Worm (Caenorhabditis elegans): Measurements from ENCODE around the gene sec-24.1.

DNA sequence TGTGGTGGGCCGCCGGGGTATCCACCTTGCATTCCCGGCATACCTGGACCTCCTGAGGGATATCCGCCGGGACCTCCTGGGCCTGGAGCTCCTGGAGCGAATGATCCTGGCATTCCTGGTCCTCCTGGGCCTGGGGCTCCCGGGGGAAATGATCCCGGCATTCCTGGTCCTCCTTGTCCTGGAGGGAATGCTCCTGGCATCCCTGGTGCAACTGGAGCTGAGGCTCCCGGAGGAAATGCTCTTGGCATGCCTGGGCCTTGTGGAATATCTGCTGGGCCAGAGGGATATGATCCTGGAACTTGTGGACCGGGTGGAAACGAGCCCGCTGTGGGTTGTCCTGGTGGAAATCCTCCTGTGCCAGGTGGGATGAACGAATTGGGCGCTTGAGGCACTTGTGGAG, 972 bp downstream of the sec-24.1 start:
- TF ChIP-seq him-1 (tag; optimal IDR thresholded peaks at IDR 0.05): no peak
- TF ChIP-seq dao-5 (tag; optimal IDR thresholded peaks at IDR 0.05): no peak
